Worm (Caenorhabditis elegans): ENCODE measurements around the gene C23F12.4.

C23F12.4 gene

DNA sequence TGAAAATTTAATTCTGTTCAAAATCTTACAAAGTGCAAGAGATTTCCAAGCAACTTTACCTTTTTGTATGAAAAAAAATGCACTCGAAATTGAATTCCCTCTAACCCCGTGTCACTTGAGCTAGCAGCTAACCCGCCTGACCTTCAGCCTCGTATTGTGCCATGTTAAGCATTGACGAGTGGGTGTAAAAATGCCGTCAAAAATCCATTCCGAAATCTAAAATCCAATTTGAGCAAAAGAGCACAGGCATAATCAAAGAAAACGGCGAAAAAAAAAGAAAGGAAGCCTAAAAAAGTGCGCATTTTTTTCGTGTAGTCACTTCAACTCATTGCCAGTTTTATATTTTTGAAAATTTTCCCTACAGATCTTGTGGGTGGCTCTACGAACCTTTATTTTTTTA lies 22.6 kb upstream of the C23F12.4 start, which contains the start of gene pkc-2:
pkc-2 (plus strand) TSS at position 318 of the 400 bp plus-strand sequence.
- TF ChIP-seq ama-1 (optimal IDR thresholded peaks at IDR 0.05) (no peak), tra-4 (tag; optimal IDR thresholded peaks at IDR 0.05) (no peak), hmbx-1 (tag; optimal IDR thresholded peaks at IDR 0.05) (no peak), B0310.2 (tag; optimal IDR thresholded peaks at IDR 0.05) (no peak), F13C5.2 (tag; optimal IDR thresholded peaks at IDR 0.05) (no peak), pes-1 (GFP tag; IDR thresholded peaks at IDR 0.05) (no peak)

DNA sequence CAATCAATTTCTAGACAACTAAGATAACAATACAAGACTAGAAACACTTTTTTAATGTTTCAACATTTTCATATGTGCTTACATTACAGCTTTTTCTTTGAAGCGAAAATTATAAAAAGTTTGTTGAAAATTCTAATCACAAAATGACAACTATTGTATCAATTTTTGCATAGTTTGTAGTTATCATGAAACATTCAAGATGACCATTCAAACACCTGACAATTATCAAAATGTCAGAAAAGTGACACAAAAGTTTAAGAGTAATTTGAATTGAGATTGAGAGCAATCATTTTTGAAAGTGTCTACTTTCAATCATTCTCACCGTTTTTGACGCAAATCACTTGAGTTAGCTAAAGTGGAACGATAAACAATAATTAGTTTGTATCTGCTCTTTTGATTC lies 17.2 kb upstream of the C23F12.4 start:
- TF ChIP-seq scrt-1 (GFP tag; IDR thresholded peaks at IDR 0.05) (no peak), pes-1 (GFP tag; IDR thresholded peaks at IDR 0.05) (no peak), ceh-36 (tag; optimal IDR thresholded peaks at IDR 0.05) (no peak), ama-1 (optimal IDR thresholded peaks at IDR 0.05) (no peak), ceh-13 (GFP tag; optimal IDR thresholded peaks at IDR 0.05) (no peak), flt-1 (GFP tag; IDR thresholded peaks at IDR 0.05) (no peak), hnd-1 (tag; optimal IDR thresholded peaks at IDR 0.05) (no peak), sea-1 (GFP tag; conservative IDR thresholded peaks at IDR 0.05) (no peak), B0310.2 (tag; optimal IDR thresholded peaks at IDR 0.05) (no peak)

DNA sequence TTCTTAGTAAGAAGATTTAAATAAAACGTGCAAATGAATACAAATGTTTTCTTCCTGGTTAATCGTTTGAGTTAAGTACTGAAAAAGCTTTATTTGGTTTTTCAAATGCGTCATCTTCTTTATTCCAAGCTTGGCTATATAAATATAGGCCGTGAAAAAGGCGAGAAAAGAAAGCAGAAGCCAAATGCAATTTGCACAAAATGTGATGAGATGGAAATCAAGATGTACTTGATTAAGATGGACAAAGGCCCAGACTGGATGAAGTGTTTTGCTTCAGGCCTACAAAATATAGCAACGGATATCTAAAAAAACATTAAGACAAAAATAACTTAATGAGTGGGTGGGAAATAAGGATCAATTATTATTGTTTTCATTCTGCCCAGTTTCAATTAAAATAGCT lies 14.9 kb upstream of the C23F12.4 start:
- TF ChIP-seq scrt-1 (GFP tag; IDR thresholded peaks at IDR 0.05) = no peak
- TF ChIP-seq ceh-36 (tag; optimal IDR thresholded peaks at IDR 0.05) = no peak
- no peak for TF ChIP-seq ceh-13 (GFP tag; optimal IDR thresholded peaks at IDR 0.05)
- no peak for TF ChIP-seq tra-4 (tag; optimal IDR thresholded peaks at IDR 0.05)
- no peak for TF ChIP-seq pes-1 (GFP tag; IDR thresholded peaks at IDR 0.05)
- no peak for TF ChIP-seq hmbx-1 (tag; optimal IDR thresholded peaks at IDR 0.05)
- TF ChIP-seq tbx-37 (GFP tag; conservative IDR thresholded peaks at IDR 0.05) = no peak

ce11 chrX:9372987-9373386 lies 14.2 kb upstream of the C23F12.4 start:
- 0 out of 2 replicates have a peak, but pooled peaks have one; percentile 12 for TF ChIP-seq scrt-1 (GFP tag; IDR thresholded peaks at IDR 0.05)
- TF ChIP-seq hmbx-1 (tag; optimal IDR thresholded peaks at IDR 0.05) = no peak
- peak; percentile 46 for TF ChIP-seq ceh-13 (GFP tag; optimal IDR thresholded peaks at IDR 0.05)
- TF ChIP-seq pes-1 (GFP tag; IDR thresholded peaks at IDR 0.05) = peak; percentile 72
- no peak for TF ChIP-seq hnd-1 (tag; optimal IDR thresholded peaks at IDR 0.05)
- TF ChIP-seq tbx-37 (GFP tag; conservative IDR thresholded peaks at IDR 0.05) = 0 out of 2 replicates have a peak, but pooled peaks have one; percentile 25
- peak; percentile 42 for TF ChIP-seq flt-1 (GFP tag; IDR thresholded peaks at IDR 0.05)

DNA sequence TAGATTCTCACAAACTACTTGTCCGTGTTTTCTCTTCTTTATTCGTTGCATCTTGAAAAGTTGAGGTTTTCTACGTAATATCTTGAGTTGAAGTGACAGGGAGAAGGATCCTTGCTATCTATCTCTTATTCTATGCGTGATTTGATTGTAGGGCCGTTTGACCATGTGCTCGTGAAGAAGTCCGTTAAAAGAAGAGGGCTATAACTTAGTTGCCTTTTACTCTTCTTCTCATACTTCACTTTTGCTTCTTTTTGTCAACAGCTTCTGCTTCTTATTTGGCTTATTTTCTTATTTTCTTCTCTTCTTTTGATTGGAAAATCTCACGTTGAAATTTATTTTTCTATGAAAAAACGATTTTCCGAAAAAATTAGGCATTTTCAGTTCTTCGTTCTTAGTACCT lies 13.4 kb upstream of the C23F12.4 start:
- no peak for TF ChIP-seq tbx-37 (GFP tag; conservative IDR thresholded peaks at IDR 0.05)
- no peak for TF ChIP-seq hnd-1 (tag; optimal IDR thresholded peaks at IDR 0.05)
- TF ChIP-seq tra-4 (tag; optimal IDR thresholded peaks at IDR 0.05) = no peak
- no peak for TF ChIP-seq ceh-13 (GFP tag; optimal IDR thresholded peaks at IDR 0.05)
- no peak for TF ChIP-seq B0310.2 (tag; optimal IDR thresholded peaks at IDR 0.05)
- no peak for TF ChIP-seq ama-1 (optimal IDR thresholded peaks at IDR 0.05)
- no peak for TF ChIP-seq pes-1 (GFP tag; IDR thresholded peaks at IDR 0.05)
- TF ChIP-seq tbx-11 (GFP tag; IDR thresholded peaks at IDR 0.05) = no peak
- TF ChIP-seq hmg-4 (GFP tag; optimal IDR thresholded peaks at IDR 0.05) = no peak
- no peak for TF ChIP-seq F13C5.2 (tag; optimal IDR thresholded peaks at IDR 0.05)
- TF ChIP-seq ceh-36 (tag; optimal IDR thresholded peaks at IDR 0.05) = no peak
- TF ChIP-seq ets-7 (tag; optimal IDR thresholded peaks at IDR 0.05) = no peak
- TF ChIP-seq hmbx-1 (tag; optimal IDR thresholded peaks at IDR 0.05) = no peak
- TF ChIP-seq flt-1 (GFP tag; IDR thresholded peaks at IDR 0.05) = no peak
- no peak for TF ChIP-seq aly-1 (tag; optimal IDR thresholded peaks at IDR 0.05)

DNA sequence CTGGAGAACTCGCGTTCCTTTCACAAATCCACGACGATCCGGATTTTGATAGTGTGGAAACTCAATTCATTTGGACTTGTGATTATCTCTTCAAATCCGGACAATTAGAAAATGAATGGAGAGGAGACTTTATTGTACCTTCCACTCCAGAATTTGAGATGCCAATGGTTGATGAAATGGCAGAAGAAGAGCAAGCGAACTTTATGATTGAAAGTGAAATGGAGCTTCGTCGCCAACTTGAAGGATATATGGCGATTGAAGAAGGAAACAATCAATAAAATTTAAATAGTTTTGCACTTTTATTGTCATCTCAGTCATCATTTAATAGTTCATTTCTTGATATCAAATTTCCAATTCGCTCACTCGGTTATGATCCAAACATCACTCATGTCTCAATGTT lies 1.5 kb downstream of the C23F12.4 start:
- TF ChIP-seq ama-1 (optimal IDR thresholded peaks at IDR 0.05) = no peak
- no peak for TF ChIP-seq ceh-13 (GFP tag; optimal IDR thresholded peaks at IDR 0.05)
- TF ChIP-seq tbx-11 (GFP tag; IDR thresholded peaks at IDR 0.05) = no peak
- no peak for TF ChIP-seq hmg-4 (GFP tag; optimal IDR thresholded peaks at IDR 0.05)
- TF ChIP-seq F13C5.2 (tag; optimal IDR thresholded peaks at IDR 0.05) = no peak
- no peak for TF ChIP-seq ceh-36 (tag; optimal IDR thresholded peaks at IDR 0.05)
- TF ChIP-seq flt-1 (GFP tag; IDR thresholded peaks at IDR 0.05) = no peak
- TF ChIP-seq B0310.2 (tag; optimal IDR thresholded peaks at IDR 0.05) = no peak
- no peak for TF ChIP-seq hmbx-1 (tag; optimal IDR thresholded peaks at IDR 0.05)
- no peak for TF ChIP-seq sea-1 (GFP tag; conservative IDR thresholded peaks at IDR 0.05)
- TF ChIP-seq aly-1 (tag; optimal IDR thresholded peaks at IDR 0.05) = no peak
- no peak for TF ChIP-seq tra-4 (tag; optimal IDR thresholded peaks at IDR 0.05)
- TF ChIP-seq scrt-1 (GFP tag; IDR thresholded peaks at IDR 0.05) = no peak
- no peak for TF ChIP-seq hnd-1 (tag; optimal IDR thresholded peaks at IDR 0.05)
- no peak for TF ChIP-seq pes-1 (GFP tag; IDR thresholded peaks at IDR 0.05)
- no peak for TF ChIP-seq tbx-37 (GFP tag; conservative IDR thresholded peaks at IDR 0.05)
- TF ChIP-seq ets-7 (tag; optimal IDR thresholded peaks at IDR 0.05) = no peak

DNA sequence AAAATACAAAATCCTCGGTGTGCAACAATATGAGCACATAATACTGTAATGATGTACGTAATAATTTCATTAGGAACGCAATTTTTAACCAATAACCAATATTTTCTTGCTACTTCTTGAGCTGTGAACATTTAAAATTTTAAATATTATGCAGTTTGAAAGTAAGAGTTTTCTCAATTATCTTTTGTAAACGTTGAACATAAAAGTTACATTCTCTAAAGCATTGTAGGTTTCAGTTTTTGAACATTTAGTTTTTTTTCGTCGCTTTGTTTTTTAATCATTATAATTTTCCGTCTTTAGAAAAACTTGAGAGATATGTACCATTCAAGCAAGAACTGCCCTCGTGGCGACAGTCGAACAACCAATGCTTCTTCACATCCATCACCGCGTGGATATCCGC lies 4.2 kb downstream of the C23F12.4 start, which contains the start of gene C23F12.3:
C23F12.3 (plus strand) TSS at position 301 of the 400 bp plus-strand sequence.
- TF ChIP-seq ceh-13 (GFP tag; optimal IDR thresholded peaks at IDR 0.05) (no peak), tbx-11 (GFP tag; IDR thresholded peaks at IDR 0.05) (no peak), hnd-1 (tag; optimal IDR thresholded peaks at IDR 0.05) (no peak), flt-1 (GFP tag; IDR thresholded peaks at IDR 0.05) (no peak), ets-7 (tag; optimal IDR thresholded peaks at IDR 0.05) (no peak), tra-4 (tag; optimal IDR thresholded peaks at IDR 0.05) (no peak), tbx-37 (GFP tag; conservative IDR thresholded peaks at IDR 0.05) (no peak), ceh-36 (tag; optimal IDR thresholded peaks at IDR 0.05) (no peak), sea-1 (GFP tag; conservative IDR thresholded peaks at IDR 0.05) (no peak), hmg-4 (GFP tag; optimal IDR thresholded peaks at IDR 0.05) (no peak), ama-1 (optimal IDR thresholded peaks at IDR 0.05) (no peak), aly-1 (tag; optimal IDR thresholded peaks at IDR 0.05) (no peak), F13C5.2 (tag; optimal IDR thresholded peaks at IDR 0.05) (no peak)

- TF ChIP-seq ama-1 (optimal IDR thresholded peaks at IDR 0.05) (no peak), ceh-13 (GFP tag; optimal IDR thresholded peaks at IDR 0.05) (no peak), sea-1 (GFP tag; conservative IDR thresholded peaks at IDR 0.05) (no peak), ets-7 (tag; optimal IDR thresholded peaks at IDR 0.05) (no peak)
Observed at ce11 chrX:9393750-9394149, 6.6 kb downstream of the C23F12.4 start, which contains the start of gene C23F12.9. Gene C23F12.9, plus strand, starts transcription at chrX:9394050.

Measured in whole organism, early embryonic.